Fruit fly (Drosophila melanogaster) whole organism, adult: ENCODE results near the gene Grx1.

Experiments
- CG11617 ChIP-seq: fragments of 200-800 bp; sonication (Bioruptor generic); optimal IDR thresholded peaks from 2 replicates; lab custom pipeline; 2017; ENCODE audit warnings: mild to moderate bottlenecking, missing biosample characterization, missing genetic modification reagents, missing genetic modification characterization
- CG12768 ChIP-seq: fragments of 200-800 bp; sonication (Bioruptor generic); optimal IDR thresholded peaks from 2 replicates; lab custom pipeline; 2017; ENCODE audit warnings: missing biosample characterization, missing genetic modification characterization, mild to moderate bottlenecking, moderate library complexity, missing genetic modification reagents
- CG14711 ChIP-seq: fragments of 200-800 bp; sonication (Bioruptor generic); optimal IDR thresholded peaks from 2 replicates; lab custom pipeline; 2018; ENCODE audit warnings: missing biosample characterization, mild to moderate bottlenecking, missing genetic modification characterization, moderate library complexity
- CG1620 ChIP-seq: fragments of 200-800 bp; sonication (Bioruptor generic); optimal IDR thresholded peaks from 2 replicates; lab custom pipeline; 2016; ENCODE audit warnings: missing biosample characterization, missing genetic modification characterization
- CG33017 ChIP-seq: fragments of 200-800 bp; sonication (Bioruptor generic); optimal IDR thresholded peaks from 2 replicates; lab custom pipeline; 2018; ENCODE audit warnings: missing biosample characterization, mild to moderate bottlenecking, missing genetic modification characterization, moderate library complexity
- CG5204 ChIP-seq: fragments of 200-800 bp; sonication (Bioruptor generic); optimal IDR thresholded peaks from 2 replicates; lab custom pipeline; 2016; ENCODE audit warnings: missing biosample characterization, missing genetic modification characterization
- CG7045 ChIP-seq: fragments of 200-800 bp; sonication (Bioruptor generic); optimal IDR thresholded peaks from 2 replicates; lab custom pipeline; 2017; ENCODE audit warnings: missing biosample characterization, mild to moderate bottlenecking, missing genetic modification characterization
- CG7101 ChIP-seq: fragments of 200-800 bp; sonication (Bioruptor generic); optimal IDR thresholded peaks from 2 replicates; lab custom pipeline; 2018; ENCODE audit warnings: missing biosample characterization, mild to moderate bottlenecking, missing genetic modification characterization, moderate library complexity
- Clk ChIP-seq: fragments of 200-800 bp; sonication (Bioruptor generic); optimal IDR thresholded peaks from 2 replicates; lab custom pipeline; 2017; ENCODE audit warnings: missing biosample characterization, missing genetic modification characterization
- Crg-1 ChIP-seq: fragments of 200-800 bp; sonication (Bioruptor generic); optimal IDR thresholded peaks from 2 replicates; lab custom pipeline; 2016; ENCODE audit warnings: missing biosample characterization, missing genetic modification characterization
- Hr96 ChIP-seq: fragments of 200-800 bp; sonication (Bioruptor generic); optimal IDR thresholded peaks from 2 replicates; lab custom pipeline; 2016; ENCODE audit warnings: missing biosample characterization, missing genetic modification characterization
- Mnt ChIP-seq: fragments of 200-800 bp; sonication (Bioruptor generic); optimal IDR thresholded peaks from 2 replicates; lab custom pipeline; 2016; ENCODE audit warnings: missing biosample characterization, mild to moderate bottlenecking, missing genetic modification characterization
- bab1 ChIP-seq: fragments of 200-800 bp; sonication (Bioruptor generic); optimal IDR thresholded peaks from 3 replicates; lab custom pipeline; 2019; ENCODE audit warnings: missing biosample characterization, mild to moderate bottlenecking, missing genetic modification characterization, moderate library complexity
- cic ChIP-seq: fragments of 200-800 bp; sonication (Bioruptor generic); optimal IDR thresholded peaks from 2 replicates; lab custom pipeline; 2017; ENCODE audit warnings: missing biosample characterization, mild to moderate bottlenecking, missing genetic modification characterization, moderate library complexity
- cnc ChIP-seq, 2 experiments: fragments of >200 bp; optimal IDR thresholded peaks; 2 replicates each; lab custom pipeline; 2017
- kay ChIP-seq: fragments of 200-800 bp; sonication (Bioruptor generic); peaks from one replicate; lab custom pipeline; 2016; ENCODE audit warnings: missing biosample characterization, missing genetic modification characterization, borderline replicate concordance
- ovo ChIP-seq: fragments of 200-800 bp; sonication (Bioruptor generic); optimal IDR thresholded peaks from 2 replicates; lab custom pipeline; 2016; ENCODE audit warnings: missing biosample characterization, missing genetic modification characterization
- pad ChIP-seq: fragments of 200-800 bp; sonication (Bioruptor generic); optimal IDR thresholded peaks from 3 replicates; lab custom pipeline; 2017; ENCODE audit warnings: missing biosample characterization, missing genetic modification characterization, mild to moderate bottlenecking, moderate library complexity, missing genetic modification reagents
- tj ChIP-seq: fragments of 200-800 bp; sonication (Bioruptor generic); optimal IDR thresholded peaks from 3 replicates; lab custom pipeline; 2017; ENCODE audit warnings: missing biosample characterization, mild to moderate bottlenecking, missing genetic modification characterization, moderate library complexity
- toe ChIP-seq: fragments of 200-800 bp; sonication (Bioruptor generic); optimal IDR thresholded peaks from 2 replicates; lab custom pipeline; 2016; ENCODE audit warnings: missing biosample characterization, missing genetic modification characterization

Gene Grx1

dm6 chr3L:18832195-18832594 is 36.8 kb upstream of the Grx1 start:
- peak; percentile 45 for TF ChIP-seq cic (GFP tag; lab: Kevin White, UChicago)
- TF ChIP-seq CG5204 (GFP tag; lab: Kevin White, UChicago), result no peak
- TF ChIP-seq Mnt, result no peak
- TF ChIP-seq CG12768, result peak; percentile 48
- peak; percentile 72 for TF ChIP-seq kay

- TF ChIP-seq CG12768, result no peak
- no peak for TF ChIP-seq tj
- TF ChIP-seq CG33017 (tag; lab: Kevin White, UChicago), result no peak
- TF ChIP-seq CG5204 (GFP tag; lab: Kevin White, UChicago), result no peak
- TF ChIP-seq cic (GFP tag; lab: Kevin White, UChicago), result no peak
- TF ChIP-seq CG1620, result no peak
- TF ChIP-seq ovo (GFP tag; lab: Kevin White, UChicago), result no peak
- no peak for TF ChIP-seq bab1 (GFP tag; lab: Kevin White, UChicago)
- no peak for TF ChIP-seq CG7101 (tag; lab: Kevin White, UChicago)
- TF ChIP-seq Crg-1, result no peak
- TF ChIP-seq kay, result no peak
- no peak for TF ChIP-seq Clk
- no peak for TF ChIP-seq cnc (optimal IDR thresholded peaks at IDR 0.05; lab: Kevin White, UChicago)
- TF ChIP-seq CG7045 (GFP tag; lab: Kevin White, UChicago), result no peak
- TF ChIP-seq Hr96 (GFP tag; lab: Kevin White, UChicago), result no peak
These were observed 36.3 kb upstream of the Grx1 start for dm6 chr3L:18832708-18833107.

- TF ChIP-seq CG5204 (GFP tag; lab: Kevin White, UChicago) (no peak), CG7101 (tag; lab: Kevin White, UChicago) (peak; percentile 4), tj (peak; percentile 74)
These were observed 35.8 kb upstream of the Grx1 start for dm6 chr3L:18833234-18833633.

- TF ChIP-seq CG1620 (no peak), CG11617 (no peak), CG7101 (tag; lab: Kevin White, UChicago) (no peak), cnc (optimal IDR thresholded peaks at IDR 0.05; lab: Kevin White, UChicago) (no peak), ovo (GFP tag; lab: Kevin White, UChicago) (no peak), pad (GFP tag; lab: Kevin White, UChicago) (no peak), toe (GFP tag; lab: Kevin White, UChicago) (no peak), cic (GFP tag; lab: Kevin White, UChicago) (no peak), Hr96 (GFP tag; lab: Kevin White, UChicago) (no peak), CG12768 (no peak), CG33017 (tag; lab: Kevin White, UChicago) (no peak), CG5204 (GFP tag; lab: Kevin White, UChicago) (no peak), kay (no peak), Mnt (no peak), CG7045 (GFP tag; lab: Kevin White, UChicago) (no peak), tj (no peak)
These were observed 34.1 kb upstream of the Grx1 start for dm6 chr3L:18834924-18835323.

dm6 chr3L:18836658-18837057 is 32.4 kb upstream of the Grx1 start:
- no peak for TF ChIP-seq ovo (GFP tag; lab: Kevin White, UChicago)
- no peak for TF ChIP-seq tj
- peak; percentile 70 for TF ChIP-seq cic (GFP tag; lab: Kevin White, UChicago)
- no peak for TF ChIP-seq CG7101 (tag; lab: Kevin White, UChicago)
- TF ChIP-seq CG12768, result peak; percentile 35
- TF ChIP-seq Hr96 (GFP tag; lab: Kevin White, UChicago), result no peak
- TF ChIP-seq cnc (optimal IDR thresholded peaks at IDR 0.05; lab: Kevin White, UChicago), result no peak
- TF ChIP-seq CG11617, result no peak
- TF ChIP-seq CG5204 (GFP tag; lab: Kevin White, UChicago), result no peak
- TF ChIP-seq CG1620, result no peak
- TF ChIP-seq Clk, result no peak
- TF ChIP-seq Crg-1, result no peak
- no peak for TF ChIP-seq CG7045 (GFP tag; lab: Kevin White, UChicago)
- peak; percentile 44 for TF ChIP-seq CG33017 (tag; lab: Kevin White, UChicago)

- TF ChIP-seq kay (peak; percentile 58), pad (GFP tag; lab: Kevin White, UChicago) (no peak), CG14711 (tag; lab: Kevin White, UChicago) (no peak), CG1620 (peak; percentile 26), CG7045 (GFP tag; lab: Kevin White, UChicago) (no peak), ovo (GFP tag; lab: Kevin White, UChicago) (peak; percentile 31)
These were observed 31.3 kb upstream of the Grx1 start for dm6 chr3L:18837707-18838244.

- TF ChIP-seq pad (GFP tag; lab: Kevin White, UChicago) (peak; percentile 39), Mnt (no peak), CG5204 (GFP tag; lab: Kevin White, UChicago) (no peak)
These were observed 29.0 kb upstream of the Grx1 start for dm6 chr3L:18839996-18840369.
